Fruit fly (Drosophila melanogaster) whole organism, embryonic: ENCODE results near the gene Alg9.
A peak's percentile ranks its signal among the peaks of the same experiment; 100 is the strongest.

ENCODE experiments used
- BEAF-32 ChIP-seq: fragments of 200-800 bp; sonication (Bioruptor generic); optimal IDR thresholded peaks from 3 replicates; lab custom pipeline; 2017; ENCODE audit warnings: missing biosample characterization, missing genetic modification characterization, mild to moderate bottlenecking, moderate library complexity, missing genetic modification reagents
- C15 ChIP-seq: fragments of 200-800 bp; sonication (Bioruptor generic); IDR thresholded peaks from 3 replicates; pipeline ENCODE4 v1.3.6; 2022; ENCODE audit warnings: missing biosample characterization, missing genetic modification characterization
- CG1024 ChIP-seq: fragments of 200-800 bp; sonication (Bioruptor generic); IDR thresholded peaks from 2 replicates; pipeline ENCODE4 v1.3.6; 2022; ENCODE audit warnings: missing biosample characterization, missing genetic modification characterization
- CG10274 ChIP-seq: fragments of 200-800 bp; sonication (Bioruptor generic); optimal IDR thresholded peaks from 3 replicates; lab custom pipeline; 2017; ENCODE audit warnings: missing biosample characterization, mild to moderate bottlenecking, missing genetic modification characterization
- CG10431 ChIP-seq: fragments of 200-800 bp; sonication (Bioruptor generic); optimal IDR thresholded peaks from 3 replicates; lab custom pipeline; 2018; ENCODE audit warnings: missing biosample characterization, mild to moderate bottlenecking, missing genetic modification characterization
- CG11093 ChIP-seq: fragments of 200-800 bp; sonication (Bioruptor generic); IDR thresholded peaks from 3 replicates; pipeline ENCODE4 v1.3.6; 2022; ENCODE audit warnings: missing biosample characterization, missing genetic modification characterization
- CG11504 ChIP-seq: fragments of 200-800 bp; sonication (Bioruptor generic); optimal IDR thresholded peaks from 3 replicates; lab custom pipeline; 2019; ENCODE audit warnings: missing biosample characterization, mild to moderate bottlenecking, missing genetic modification characterization, moderate library complexity
- CG12104 ChIP-seq: fragments of 200-800 bp; sonication (Bioruptor generic); optimal IDR thresholded peaks from 3 replicates; lab custom pipeline; 2016; ENCODE audit warnings: missing biosample characterization, missing genetic modification characterization
- CG12155 ChIP-seq: fragments of 200-800 bp; sonication (Bioruptor generic); optimal IDR thresholded peaks from 3 replicates; lab custom pipeline; 2016; ENCODE audit warnings: missing biosample characterization, missing genetic modification characterization
- CG15479 ChIP-seq: fragments of 200-800 bp; sonication (Bioruptor generic); optimal IDR thresholded peaks from 3 replicates; lab custom pipeline; 2019; ENCODE audit warnings: missing biosample characterization, mild to moderate bottlenecking, missing genetic modification characterization, moderate library complexity
- CG15696 ChIP-seq: fragments of 200-800 bp; sonication (Bioruptor generic); optimal IDR thresholded peaks from 2 replicates; lab custom pipeline; 2019; ENCODE audit warnings: missing biosample characterization, mild to moderate bottlenecking, missing genetic modification characterization, moderate library complexity
- CG17568 ChIP-seq: fragments of 200-800 bp; sonication (Bioruptor generic); optimal IDR thresholded peaks from 2 replicates; lab custom pipeline; 2018; ENCODE audit warnings: missing biosample characterization, mild to moderate bottlenecking, missing genetic modification characterization, moderate library complexity
- CG1832 ChIP-seq: fragments of 200-800 bp; sonication (Bioruptor generic); optimal IDR thresholded peaks from 2 replicates; lab custom pipeline; 2017; ENCODE audit warnings: missing biosample characterization, mild to moderate bottlenecking, missing genetic modification characterization, inconsistent platforms
- CG18599 ChIP-seq: fragments of 200-800 bp; sonication (Bioruptor generic); optimal IDR thresholded peaks from 3 replicates; lab custom pipeline; 2017; ENCODE audit warnings: missing biosample characterization, missing genetic modification characterization, mild to moderate bottlenecking, moderate library complexity, missing genetic modification reagents
- CG30403 ChIP-seq: fragments of 200-800 bp; sonication (Bioruptor generic); optimal IDR thresholded peaks from 3 replicates; lab custom pipeline; 2016; ENCODE audit warnings: missing biosample characterization, missing genetic modification characterization
- CG31388 ChIP-seq: fragments of 200-800 bp; sonication (Bioruptor generic); optimal IDR thresholded peaks from 2 replicates; lab custom pipeline; 2016; ENCODE audit warnings: missing biosample characterization, missing genetic modification characterization
- CG31441 ChIP-seq: fragments of 200-800 bp; sonication (Bioruptor generic); IDR thresholded peaks from 2 replicates; pipeline ENCODE4 v1.3.6; 2022; ENCODE audit warnings: missing biosample characterization, missing genetic modification characterization
- CG32767 ChIP-seq: fragments of 200-800 bp; sonication (Bioruptor generic); IDR thresholded peaks from 2 replicates; pipeline ENCODE4 v1.3.6; 2022; ENCODE audit warnings: missing biosample characterization, missing genetic modification characterization
- CG33213 ChIP-seq: fragments of 200-800 bp; sonication (Bioruptor generic); optimal IDR thresholded peaks from 3 replicates; lab custom pipeline; 2016; ENCODE audit warnings: missing biosample characterization, missing genetic modification characterization
- CG4730 ChIP-seq: fragments of 200-800 bp; sonication (Bioruptor generic); IDR thresholded peaks from 2 replicates; pipeline ENCODE4 v1.3.6; 2022; ENCODE audit warnings: missing biosample characterization, missing genetic modification characterization
- CG4820 ChIP-seq: fragments of 200-800 bp; sonication (Bioruptor generic); optimal IDR thresholded peaks from 3 replicates; lab custom pipeline; 2016; ENCODE audit warnings: missing biosample characterization, missing genetic modification characterization
- CG9609 ChIP-seq: fragments of 200-800 bp; sonication (Bioruptor generic); optimal IDR thresholded peaks from 3 replicates; lab custom pipeline; 2016; ENCODE audit warnings: missing biosample characterization, missing genetic modification characterization
- CHES-1-like ChIP-seq: fragments of 200-800 bp; sonication (Bioruptor generic); optimal IDR thresholded peaks from 2 replicates; lab custom pipeline; 2016; ENCODE audit warnings: missing biosample characterization, missing genetic modification characterization
- Chrac-16 ChIP-seq: fragments of 200-800 bp; sonication (Bioruptor generic); optimal IDR thresholded peaks from 3 replicates; lab custom pipeline; 2016; ENCODE audit warnings: missing biosample characterization, missing genetic modification characterization
- CoRest ChIP-seq: fragments of 200-800 bp; sonication (Bioruptor generic); optimal IDR thresholded peaks from 3 replicates; lab custom pipeline; 2018; ENCODE audit warnings: missing biosample characterization, mild to moderate bottlenecking, missing genetic modification characterization, moderate library complexity
- Dad ChIP-seq: fragments of 200-800 bp; sonication (Bioruptor generic); optimal IDR thresholded peaks from 3 replicates; lab custom pipeline; 2016; ENCODE audit warnings: missing biosample characterization, missing genetic modification characterization
- Dref ChIP-seq: fragments of 200-800 bp; sonication (Bioruptor generic); IDR thresholded peaks from 2 replicates; pipeline ENCODE4 v1.3.6; 2022; ENCODE audit warnings: missing biosample characterization, missing genetic modification characterization
- H15 ChIP-seq: fragments of 200-800 bp; sonication (Bioruptor generic); IDR thresholded peaks from 3 replicates; pipeline ENCODE4 v1.3.6; 2022; ENCODE audit warnings: missing biosample characterization, missing genetic modification characterization
- Max ChIP-seq: fragments of 200-800 bp; sonication (Bioruptor generic); optimal IDR thresholded peaks from 2 replicates; lab custom pipeline; 2016; ENCODE audit warnings: missing biosample characterization, mild to moderate bottlenecking, missing genetic modification characterization
- NFAT ChIP-seq: fragments of 200-800 bp; sonication (Bioruptor generic); IDR thresholded peaks from 2 replicates; pipeline ENCODE4 v1.3.6; 2022; ENCODE audit warnings: missing biosample characterization, missing genetic modification characterization
- Xbp1 ChIP-seq: fragments of 200-800 bp; sonication (Bioruptor generic); optimal IDR thresholded peaks from 3 replicates; lab custom pipeline; 2016; ENCODE audit warnings: missing biosample characterization, mild to moderate bottlenecking, missing genetic modification characterization
- YL-1 ChIP-seq: fragments of 200-800 bp; sonication (Bioruptor generic); optimal IDR thresholded peaks from 3 replicates; lab custom pipeline; 2017; ENCODE audit warnings: missing biosample characterization, mild to moderate bottlenecking, missing genetic modification characterization
- chm ChIP-seq: fragments of 200-800 bp; sonication (Bioruptor generic); IDR thresholded peaks from 2 replicates; pipeline ENCODE4 v1.3.6; 2022; ENCODE audit warnings: missing biosample characterization, missing genetic modification characterization
- croc ChIP-seq: fragments of 200-800 bp; sonication (Bioruptor generic); conservative IDR thresholded peaks from 3 replicates; pipeline ENCODE4 v1.3.6; 2022; ENCODE audit warnings: missing biosample characterization, missing genetic modification characterization
- dati ChIP-seq: fragments of 200-800 bp; sonication (Bioruptor generic); IDR thresholded peaks from 2 replicates; pipeline ENCODE4 v1.3.6; 2022; ENCODE audit warnings: missing biosample characterization, missing genetic modification characterization
- ems ChIP-seq: fragments of 200-800 bp; sonication (Bioruptor generic); optimal IDR thresholded peaks from 3 replicates; lab custom pipeline; 2016; ENCODE audit warnings: missing biosample characterization, missing genetic modification characterization
- gcm ChIP-seq: fragments of 200-800 bp; sonication (Bioruptor generic); optimal IDR thresholded peaks from 2 replicates; lab custom pipeline; 2019; ENCODE audit warnings: missing biosample characterization, mild to moderate bottlenecking, missing genetic modification characterization, moderate library complexity
- grn ChIP-seq: fragments of 200-800 bp; sonication (Bioruptor generic); optimal IDR thresholded peaks from 3 replicates; lab custom pipeline; 2017; ENCODE audit warnings: missing biosample characterization, missing genetic modification characterization
- gsb ChIP-seq: fragments of 200-800 bp; sonication (Bioruptor generic); IDR thresholded peaks from 2 replicates; pipeline ENCODE4 v1.3.6; 2022; ENCODE audit warnings: missing biosample characterization, missing genetic modification characterization
- kah ChIP-seq: fragments of 200-800 bp; sonication (Bioruptor generic); optimal IDR thresholded peaks from 2 replicates; lab custom pipeline; 2018; ENCODE audit warnings: missing biosample characterization, mild to moderate bottlenecking, missing genetic modification characterization
- oc ChIP-seq: fragments of 200-800 bp; sonication (Bioruptor generic); optimal IDR thresholded peaks from 2 replicates; lab custom pipeline; 2018; ENCODE audit warnings: missing biosample characterization, mild to moderate bottlenecking, missing genetic modification characterization, moderate library complexity
- ranshi ChIP-seq: fragments of 200-800 bp; sonication (Bioruptor generic); IDR thresholded peaks from 2 replicates; pipeline ENCODE4 v1.3.6; 2022; ENCODE audit warnings: missing biosample characterization, missing genetic modification characterization
- sd ChIP-seq: fragments of 200-800 bp; sonication (Bioruptor generic); optimal IDR thresholded peaks from 3 replicates; lab custom pipeline; 2018; ENCODE audit warnings: missing biosample characterization, mild to moderate bottlenecking, missing genetic modification characterization, moderate library complexity
- seq ChIP-seq: fragments of 200-800 bp; sonication (Bioruptor generic); IDR thresholded peaks from 2 replicates; pipeline ENCODE4 v1.3.6; 2022; ENCODE audit warnings: missing biosample characterization, missing genetic modification characterization
- sim ChIP-seq: fragments of 200-800 bp; sonication (Bioruptor generic); IDR thresholded peaks from 2 replicates; pipeline ENCODE4 v1.3.6; 2022; ENCODE audit warnings: missing biosample characterization, missing genetic modification characterization
- sisA ChIP-seq: fragments of 200-800 bp; sonication (Bioruptor generic); IDR thresholded peaks from 2 replicates; pipeline ENCODE4 v1.3.6; 2022; ENCODE audit warnings: missing biosample characterization, missing genetic modification characterization
- so ChIP-seq: fragments of 200-800 bp; sonication (Bioruptor generic); IDR thresholded peaks from 3 replicates; pipeline ENCODE4 v1.3.6; 2022; ENCODE audit warnings: missing biosample characterization, missing genetic modification characterization
- sqz ChIP-seq: fragments of 200-800 bp; sonication (Bioruptor generic); optimal IDR thresholded peaks from 3 replicates; lab custom pipeline; 2018; ENCODE audit warnings: missing biosample characterization, mild to moderate bottlenecking, missing genetic modification characterization
- trh ChIP-seq: fragments of 200-800 bp; sonication (Bioruptor generic); optimal IDR thresholded peaks from 2 replicates; lab custom pipeline; 2016; ENCODE audit warnings: missing biosample characterization, missing genetic modification characterization
- wdn ChIP-seq: fragments of 200-800 bp; sonication (Bioruptor generic); IDR thresholded peaks from 2 replicates; pipeline ENCODE4 v1.3.6; 2022; ENCODE audit warnings: missing biosample characterization, missing genetic modification characterization
- zen2 ChIP-seq: fragments of 200-800 bp; sonication (Bioruptor generic); IDR thresholded peaks from 3 replicates; pipeline ENCODE4 v1.3.6; 2022; ENCODE audit warnings: missing biosample characterization, missing genetic modification characterization; ENCODE audit not compliant: partially characterized antibody
- zfh1 ChIP-seq: fragments of 200-800 bp; sonication (Bioruptor generic); IDR thresholded peaks from 3 replicates; pipeline ENCODE4 v1.3.6; 2022; ENCODE audit warnings: missing biosample characterization, missing genetic modification characterization

Gene Alg9

dm6 chr3R:25221203-25221807 is at the start of gene Alg9 (continued):
- TF ChIP-seq chm (GFP tag; lab: Robert Waterston, UW) (no peak), so (GFP tag; lab: Robert Waterston, UW) (no peak), CG33213 (GFP tag; lab: Kevin White, UChicago) (no peak), gsb (GFP tag; lab: Robert Waterston, UW) (no peak), CG15479 (no peak), CG9609 (GFP tag; lab: Kevin White, UChicago) (no peak), Xbp1 (peak; percentile 8), CG11504 (tag; lab: Kevin White, UChicago) (no peak), CG32767 (GFP tag; lab: Robert Waterston, UW) (no peak), sd (tag; lab: Kevin White, UChicago) (no peak), CG12104 (GFP tag; lab: Kevin White, UChicago) (no peak), Dad (peak; percentile 13), YL-1 (GFP tag; lab: Kevin White, UChicago) (no peak), CG31441 (no peak), oc (no peak), CHES-1-like (no peak), zfh1 (no peak), Max (GFP tag; lab: Kevin White, UChicago) (peak; percentile 24), sim (no peak), zen2 (peak; percentile 94), CG11093 (GFP tag; lab: Robert Waterston, UW) (no peak), CG17568 (GFP tag; lab: Kevin White, UChicago) (no peak), C15 (GFP tag; lab: Robert Waterston, UW) (no peak), NFAT (GFP tag; lab: Robert Waterston, UW) (no peak), CG15696 (tag; lab: Kevin White, UChicago) (no peak), CG1832 (no peak), CG18599 (GFP tag; lab: Kevin White, UChicago) (no peak), CG1024 (GFP tag; lab: Robert Waterston, UW) (peak; percentile 62; the same call in 1 of the 2 replicates), trh (no peak), Chrac-16 (GFP tag; lab: Kevin White, UChicago) (no peak), wdn (GFP tag; lab: Robert Waterston, UW) (no peak), grn (GFP tag; lab: Kevin White, UChicago) (no peak), CG31388 (GFP tag; lab: Kevin White, UChicago) (no peak), kah (no peak), sqz (no peak), ranshi (GFP tag; lab: Robert Waterston, UW) (no peak), CG4820 (GFP tag; lab: Kevin White, UChicago) (no peak), gcm (GFP tag; lab: Kevin White, UChicago) (no peak), Dref (GFP tag; lab: Robert Waterston, UW) (peak; percentile 94), sisA (GFP tag; lab: Robert Waterston, UW) (no peak), CG30403 (GFP tag; lab: Kevin White, UChicago) (no peak), BEAF-32 (GFP tag; lab: Kevin White, UChicago) (peak; percentile 84), croc (GFP tag; lab: Robert Waterston, UW) (no peak), CG10274 (GFP tag; lab: Kevin White, UChicago) (no peak), CoRest (tag; lab: Kevin White, UChicago) (peak; percentile 47), CG12155 (GFP tag; lab: Kevin White, UChicago) (no peak), H15 (GFP tag; lab: Robert Waterston, UW) (no peak), seq (no peak), ems (GFP tag; lab: Kevin White, UChicago) (peak; percentile 16), dati (no peak), CG4730 (GFP tag; lab: Robert Waterston, UW) (no peak), CG10431 (GFP tag; lab: Kevin White, UChicago) (no peak)
